Worm (Caenorhabditis elegans) whole organism, L3 larva: Measurements from ENCODE around the gene C15H7.3.

Experiments
- ZK546.5 ChIP-seq: sonication (generic microtip); optimal IDR thresholded peaks from 2 replicates; lab custom pipeline; 2017; ENCODE audit warnings: missing biosample characterization, missing genetic modification characterization
- ama-1 ChIP-seq: fragments of 150-350 bp; optimal IDR thresholded peaks from 2 replicates; lab custom pipeline; 2018
- ceh-28 ChIP-seq: fragments of 150-350 bp; optimal IDR thresholded peaks from 2 replicates; lab custom pipeline; 2014; ENCODE audit warnings: missing biosample characterization, missing genetic modification reagents, missing genetic modification characterization
- ceh-82 ChIP-seq: fragments of 150-350 bp; optimal IDR thresholded peaks from 2 replicates; lab custom pipeline; 2014; ENCODE audit warnings: missing biosample characterization, missing genetic modification characterization
- ceh-9 ChIP-seq: sonication (generic microtip); optimal IDR thresholded peaks from 2 replicates; lab custom pipeline; 2018; ENCODE audit warnings: missing biosample characterization, missing genetic modification characterization
- daf-12 ChIP-seq: fragments of 150-350 bp; optimal IDR thresholded peaks from 2 replicates; lab custom pipeline; 2014; ENCODE audit warnings: missing biosample characterization, missing genetic modification reagents, missing genetic modification characterization
- egl-27 ChIP-seq: sonication (generic microtip); optimal IDR thresholded peaks from 4 replicates; lab custom pipeline; 2017; ENCODE audit warnings: missing biosample characterization, missing genetic modification reagents, missing genetic modification characterization
- egl-5 ChIP-seq: fragments of 150-350 bp; optimal IDR thresholded peaks from 2 replicates; lab custom pipeline; 2017; ENCODE audit warnings: missing biosample characterization, missing genetic modification reagents, missing genetic modification characterization, inconsistent platforms
- elt-2 ChIP-seq: sonication (generic microtip); optimal IDR thresholded peaks from 2 replicates; lab custom pipeline; 2016; ENCODE audit warnings: missing genetic modification reagents, mild to moderate bottlenecking, missing genetic modification characterization, missing compliant biosample characterization
- eor-1 ChIP-seq, 2 experiments: fragments of 150-350 bp; optimal IDR thresholded peaks; 2 replicates each; lab custom pipeline; 2014 to 2018; ENCODE audit warnings: missing biosample characterization in 2 of 2, missing genetic modification characterization in 2 of 2
- fkh-10 ChIP-seq: sonication (generic microtip); optimal IDR thresholded peaks from 2 replicates; lab custom pipeline; 2017; ENCODE audit warnings: missing biosample characterization, missing genetic modification reagents, missing genetic modification characterization
- fkh-2 ChIP-seq: fragments of 150-350 bp; optimal IDR thresholded peaks from 2 replicates; lab custom pipeline; 2014; ENCODE audit warnings: missing biosample characterization, missing genetic modification reagents, missing genetic modification characterization
- hmg-11 ChIP-seq: sonication (generic microtip); optimal IDR thresholded peaks from 2 replicates; lab custom pipeline; 2016; ENCODE audit warnings: missing genetic modification characterization, missing compliant biosample characterization
- jun-1 ChIP-seq: fragments of 150-350 bp; optimal IDR thresholded peaks from 2 replicates; lab custom pipeline; 2014; ENCODE audit warnings: missing biosample characterization, missing genetic modification reagents, missing genetic modification characterization
- lin-15B ChIP-seq: fragments of 150-350 bp; optimal IDR thresholded peaks from 2 replicates; lab custom pipeline; 2014; ENCODE audit warnings: missing biosample characterization, missing genetic modification characterization
- lin-39 ChIP-seq: fragments of 150-350 bp; optimal IDR thresholded peaks from 2 replicates; lab custom pipeline; 2018; ENCODE audit warnings: missing biosample characterization, missing genetic modification reagents, missing genetic modification characterization
- lsy-12 ChIP-seq: sonication (generic microtip); optimal IDR thresholded peaks from 2 replicates; lab custom pipeline; 2016; ENCODE audit warnings: mild to moderate bottlenecking, missing genetic modification characterization, missing compliant biosample characterization
- mdl-1 ChIP-seq: fragments of 150-350 bp; optimal IDR thresholded peaks from 2 replicates; lab custom pipeline; 2014; ENCODE audit warnings: missing biosample characterization, missing genetic modification characterization
- mml-1 ChIP-seq: fragments of 150-350 bp; sonication (generic microtip); optimal IDR thresholded peaks from 3 replicates; lab custom pipeline; 2014; ENCODE audit warnings: missing biosample characterization, missing genetic modification characterization
- nfya-1 ChIP-seq: sonication (generic microtip); optimal IDR thresholded peaks from 2 replicates; lab custom pipeline; 2017; ENCODE audit warnings: missing genetic modification characterization, mild to moderate bottlenecking, missing compliant biosample characterization, antibody characterized with exemption, moderate library complexity; ENCODE audit not compliant: insufficient read depth
- nhr-12 ChIP-seq: fragments of 150-350 bp; optimal IDR thresholded peaks from 2 replicates; lab custom pipeline; 2014; ENCODE audit warnings: missing biosample characterization, missing genetic modification characterization
- nhr-23 ChIP-seq: fragments of 150-350 bp; optimal IDR thresholded peaks from 2 replicates; lab custom pipeline; 2014; ENCODE audit warnings: missing biosample characterization, missing genetic modification reagents, missing genetic modification characterization
- nhr-237 ChIP-seq: fragments of 150-350 bp; optimal IDR thresholded peaks from 2 replicates; lab custom pipeline; 2014; ENCODE audit warnings: missing biosample characterization, missing genetic modification characterization
- nhr-25 ChIP-seq: sonication (generic microtip); optimal IDR thresholded peaks from 2 replicates; lab custom pipeline; 2017; ENCODE audit warnings: missing biosample characterization, missing genetic modification characterization
- nhr-43 ChIP-seq: sonication (generic microtip); optimal IDR thresholded peaks from 2 replicates; lab custom pipeline; 2016; ENCODE audit warnings: mild to moderate bottlenecking, missing genetic modification characterization, missing compliant biosample characterization; ENCODE audit not compliant: poor library complexity, severe bottlenecking
- nhr-67 ChIP-seq: fragments of 150-350 bp; optimal IDR thresholded peaks from 2 replicates; lab custom pipeline; 2014; ENCODE audit warnings: missing biosample characterization, missing genetic modification characterization
- nhr-76 ChIP-seq: fragments of 150-350 bp; sonication (generic microtip); optimal IDR thresholded peaks from 5 replicates; lab custom pipeline; 2014; ENCODE audit warnings: missing biosample characterization, missing genetic modification characterization
- pha-4 ChIP-seq: fragments of 150-350 bp; optimal IDR thresholded peaks from 2 replicates; lab custom pipeline; 2014; ENCODE audit warnings: missing biosample characterization, missing genetic modification reagents, missing genetic modification characterization
- pqm-1 ChIP-seq: fragments of 150-350 bp; optimal IDR thresholded peaks from 2 replicates; lab custom pipeline; 2017; ENCODE audit warnings: missing biosample characterization, missing genetic modification characterization, inconsistent platforms
- skn-1 ChIP-seq: fragments of 150-350 bp; optimal IDR thresholded peaks from 2 replicates; lab custom pipeline; 2014; ENCODE audit warnings: missing biosample characterization, missing genetic modification characterization
- snpc-4 ChIP-seq: fragments of 150-350 bp; optimal IDR thresholded peaks from 2 replicates; lab custom pipeline; 2014; ENCODE audit warnings: missing biosample characterization, missing genetic modification characterization
- tbx-2 ChIP-seq: sonication (generic microtip); optimal IDR thresholded peaks from 2 replicates; lab custom pipeline; 2016; ENCODE audit warnings: mild to moderate bottlenecking, missing genetic modification characterization, missing compliant biosample characterization
- unc-39 ChIP-seq: sonication (generic microtip); optimal IDR thresholded peaks from 4 replicates; lab custom pipeline; 2017; ENCODE audit warnings: missing biosample characterization, missing genetic modification characterization
- unc-62 ChIP-seq: fragments of 150-350 bp; sonication (generic microtip); optimal IDR thresholded peaks from 4 replicates; lab custom pipeline; 2014; ENCODE audit warnings: missing biosample characterization, missing genetic modification reagents, missing genetic modification characterization
- ztf-11 ChIP-seq: fragments of 150-350 bp; optimal IDR thresholded peaks from 2 replicates; lab custom pipeline; 2014; ENCODE audit warnings: missing biosample characterization, missing genetic modification characterization
- ztf-4 ChIP-seq: fragments of 150-350 bp; optimal IDR thresholded peaks from 2 replicates; lab custom pipeline; 2014; ENCODE audit warnings: missing biosample characterization, missing genetic modification characterization

Gene C15H7.3

ce11 chrIII:9696417-9696816 lies 44.6 kb upstream of the C15H7.3 start, which contains the start of gene bud-31:
TSS of gene bud-31 (minus strand) at chrIII:9696517.
- TF ChIP-seq ZK546.5 (tag; lab: Kevin White, UChicago), result no peak
- no peak for TF ChIP-seq ceh-82
- no peak for TF ChIP-seq pha-4 (tag; lab: Kevin White, UChicago)
- no peak for TF ChIP-seq lin-15B
- no peak for TF ChIP-seq fkh-10
- no peak for TF ChIP-seq eor-1 (tag; optimal IDR thresholded peaks at IDR 0.05; lab: Kevin White, UChicago)
- no peak for TF ChIP-seq tbx-2 (tag; lab: Kevin White, UChicago)
- no peak for TF ChIP-seq nhr-25 (tag; lab: Kevin White, UChicago)
- TF ChIP-seq hmg-11 (tag; lab: Kevin White, UChicago), result no peak
- TF ChIP-seq ama-1 (lab: Kevin White, UChicago), result no peak
- TF ChIP-seq unc-39, result no peak
- TF ChIP-seq nhr-76 (tag; lab: Kevin White, UChicago), result no peak
- no peak for TF ChIP-seq nfya-1 (tag; lab: Kevin White, UChicago)
- TF ChIP-seq fkh-2 (tag; lab: Kevin White, UChicago), result no peak
- no peak for TF ChIP-seq nhr-43

ce11 chrIII:9695379-9695778 lies 43.6 kb upstream of the C15H7.3 start:
- TF ChIP-seq jun-1 (tag; lab: Kevin White, UChicago) (no peak), pha-4 (tag; lab: Kevin White, UChicago) (peak; percentile 28), ztf-4 (tag; lab: Kevin White, UChicago) (no peak), ztf-11 (tag; lab: Kevin White, UChicago) (no peak), lin-15B (peak; percentile 19), nfya-1 (tag; lab: Kevin White, UChicago) (peak; percentile 52), nhr-25 (tag; lab: Kevin White, UChicago) (peak; percentile 6), mml-1 (tag; lab: Kevin White, UChicago) (no peak), lin-39 (tag; lab: Kevin White, UChicago) (no peak), ceh-28 (tag; lab: Kevin White, UChicago) (no peak), unc-39 (no peak), hmg-11 (tag; lab: Kevin White, UChicago) (peak; percentile 16), daf-12 (tag; lab: Kevin White, UChicago) (no peak), nhr-237 (no peak), ceh-82 (no peak)

- TF ChIP-seq nhr-23 (tag; lab: Kevin White, UChicago), result no peak
- TF ChIP-seq ceh-9, result no peak
- TF ChIP-seq unc-62, result no peak
- TF ChIP-seq hmg-11 (tag; lab: Kevin White, UChicago), result no peak
- TF ChIP-seq lsy-12 (tag; lab: Kevin White, UChicago), result no peak
- TF ChIP-seq mml-1 (tag; lab: Kevin White, UChicago), result no peak
- TF ChIP-seq mdl-1 (tag; lab: Kevin White, UChicago), result no peak
- TF ChIP-seq nhr-12 (tag; lab: Kevin White, UChicago), result no peak
- TF ChIP-seq nhr-237, result no peak
- TF ChIP-seq nfya-1 (tag; lab: Kevin White, UChicago), result no peak
- no peak for TF ChIP-seq eor-1 (tag; optimal IDR thresholded peaks at IDR 0.05; lab: Kevin White, UChicago)
- no peak for TF ChIP-seq snpc-4 (tag; lab: Kevin White, UChicago)
- no peak for TF ChIP-seq elt-2
- no peak for TF ChIP-seq skn-1
Measured at ce11 chrIII:9694474-9694873, 42.7 kb upstream of the C15H7.3 start, which contains the start of gene set-3. TSS of gene set-3 (minus strand) at chrIII:9694574.

ce11 chrIII:9690044-9690443 lies 38.3 kb upstream of the C15H7.3 start, which contains the start of gene best-5:
TSS of gene best-5 (minus strand) at chrIII:9690253.
- no peak for TF ChIP-seq lin-15B
- no peak for TF ChIP-seq mdl-1 (tag; lab: Kevin White, UChicago)
- peak; percentile 43 for TF ChIP-seq pqm-1 (tag; lab: Kevin White, UChicago)
- peak; percentile 42 for TF ChIP-seq elt-2
- no peak for TF ChIP-seq nhr-67
- no peak for TF ChIP-seq egl-5

ce11 chrIII:9689377-9689776 lies 37.6 kb upstream of the C15H7.3 start:
- TF ChIP-seq skn-1 (no peak), nhr-12 (tag; lab: Kevin White, UChicago) (no peak), pqm-1 (tag; lab: Kevin White, UChicago) (peak; percentile 91), pha-4 (tag; lab: Kevin White, UChicago) (peak; percentile 34), unc-62 (no peak), ceh-9 (no peak), elt-2 (peak; percentile 68), egl-27 (tag; lab: Kevin White, UChicago) (no peak), egl-5 (no peak), unc-39 (no peak)
